Fruit fly (Drosophila melanogaster) whole organism, embryonic: ENCODE data around the gene fig.

Experiments
- Adf1 ChIP-seq: fragments of 200-800 bp; sonication (Bioruptor generic); IDR thresholded peaks from 2 replicates; pipeline ENCODE4 v1.3.6; 2022; ENCODE audit warnings: missing biosample characterization, missing genetic modification characterization
- BEAF-32 ChIP-seq: fragments of 200-800 bp; sonication (Bioruptor generic); optimal IDR thresholded peaks from 3 replicates; lab custom pipeline; 2017; ENCODE audit warnings: missing biosample characterization, missing genetic modification characterization, mild to moderate bottlenecking, moderate library complexity, missing genetic modification reagents
- Bteb2 ChIP-seq: fragments of 200-800 bp; sonication (Bioruptor generic); optimal IDR thresholded peaks from 2 replicates; lab custom pipeline; 2016; ENCODE audit warnings: missing biosample characterization, missing genetic modification characterization
- CG10147 ChIP-seq: fragments of 200-800 bp; sonication (Bioruptor generic); optimal IDR thresholded peaks from 2 replicates; lab custom pipeline; 2019; ENCODE audit warnings: missing biosample characterization, mild to moderate bottlenecking, missing genetic modification characterization, moderate library complexity
- CG10267 ChIP-seq: fragments of 200-800 bp; sonication (Bioruptor generic); optimal IDR thresholded peaks from 2 replicates; lab custom pipeline; 2018; ENCODE audit warnings: missing biosample characterization, mild to moderate bottlenecking, missing genetic modification characterization, moderate library complexity
- CG10654 ChIP-seq: fragments of 200-800 bp; sonication (Bioruptor generic); optimal IDR thresholded peaks from 2 replicates; lab custom pipeline; 2016; ENCODE audit warnings: missing biosample characterization, missing genetic modification characterization
- CG11085 ChIP-seq: fragments of 200-800 bp; sonication (Bioruptor generic); IDR thresholded peaks from 2 replicates; pipeline ENCODE4 v1.3.6; 2022; ENCODE audit warnings: missing biosample characterization, missing genetic modification characterization
- CG11504 ChIP-seq: fragments of 200-800 bp; sonication (Bioruptor generic); optimal IDR thresholded peaks from 3 replicates; lab custom pipeline; 2019; ENCODE audit warnings: missing biosample characterization, mild to moderate bottlenecking, missing genetic modification characterization, moderate library complexity
- CG12104 ChIP-seq: fragments of 200-800 bp; sonication (Bioruptor generic); optimal IDR thresholded peaks from 3 replicates; lab custom pipeline; 2016; ENCODE audit warnings: missing biosample characterization, missing genetic modification characterization
- CG12942 ChIP-seq: fragments of 200-800 bp; sonication (Bioruptor generic); optimal IDR thresholded peaks from 3 replicates; lab custom pipeline; 2016; ENCODE audit warnings: missing biosample characterization, missing genetic modification characterization
- CG13123 ChIP-seq: fragments of 200-800 bp; sonication (Bioruptor generic); optimal IDR thresholded peaks from 2 replicates; lab custom pipeline; 2016; ENCODE audit warnings: missing biosample characterization, missing genetic modification characterization
- CG1602 ChIP-seq: fragments of 200-800 bp; sonication (Bioruptor generic); optimal IDR thresholded peaks from 3 replicates; lab custom pipeline; 2016; ENCODE audit warnings: missing biosample characterization, missing genetic modification characterization
- CG2875 ChIP-seq: fragments of 200-800 bp; sonication (Bioruptor generic); optimal IDR thresholded peaks from 2 replicates; lab custom pipeline; 2017; ENCODE audit warnings: missing biosample characterization, mild to moderate bottlenecking, missing genetic modification characterization, missing genetic modification reagents
- CG30403 ChIP-seq: fragments of 200-800 bp; sonication (Bioruptor generic); optimal IDR thresholded peaks from 3 replicates; lab custom pipeline; 2016; ENCODE audit warnings: missing biosample characterization, missing genetic modification characterization
- CG3726 ChIP-seq: fragments of 200-800 bp; sonication (Bioruptor generic); IDR thresholded peaks from 3 replicates; pipeline ENCODE4, ENCODE4 v1.3.6; 2022; ENCODE audit warnings: missing biosample characterization, missing genetic modification characterization
- CG4360 ChIP-seq: fragments of 200-800 bp; sonication (Bioruptor generic); IDR thresholded peaks from 2 replicates; pipeline ENCODE4 v1.3.6; 2022; ENCODE audit warnings: missing biosample characterization, missing genetic modification characterization
- CG4617 ChIP-seq: fragments of 200-800 bp; sonication (Bioruptor generic); optimal IDR thresholded peaks from 3 replicates; lab custom pipeline; 2016; ENCODE audit warnings: missing biosample characterization, missing genetic modification characterization, borderline replicate concordance
- CG7556 ChIP-seq: fragments of 200-800 bp; sonication (Bioruptor generic); optimal IDR thresholded peaks from 2 replicates; lab custom pipeline; 2017; ENCODE audit warnings: missing biosample characterization, mild to moderate bottlenecking, missing genetic modification characterization
- CG7839 ChIP-seq: fragments of 200-800 bp; sonication (Bioruptor generic); optimal IDR thresholded peaks from 3 replicates; lab custom pipeline; 2018; ENCODE audit warnings: missing biosample characterization, mild to moderate bottlenecking, missing genetic modification characterization, moderate library complexity
- Dip3 ChIP-seq: fragments of 200-800 bp; sonication (Bioruptor generic); optimal IDR thresholded peaks from 3 replicates; lab custom pipeline; 2016; ENCODE audit warnings: missing biosample characterization, missing genetic modification characterization
- Doc2 ChIP-seq: fragments of 200-800 bp; sonication (Bioruptor generic); IDR thresholded peaks from 2 replicates; pipeline ENCODE4 v1.3.6; 2022; ENCODE audit warnings: missing biosample characterization, missing genetic modification characterization
- E2f1 ChIP-seq: fragments of 200-800 bp; sonication (Bioruptor generic); IDR thresholded peaks from 2 replicates; pipeline ENCODE4 v1.3.6; 2022; ENCODE audit warnings: missing biosample characterization, missing genetic modification characterization
- Gsc ChIP-seq: fragments of 200-800 bp; sonication (Bioruptor generic); IDR thresholded peaks from 2 replicates; pipeline ENCODE4 v1.3.6; 2022; ENCODE audit warnings: missing biosample characterization, missing genetic modification characterization
- Jarid2 ChIP-seq: fragments of 200-800 bp; sonication (Bioruptor generic); optimal IDR thresholded peaks from 3 replicates; lab custom pipeline; 2017; ENCODE audit warnings: mild to moderate bottlenecking, missing biosample characterization, missing genetic modification reagents, missing genetic modification characterization
- Lhr ChIP-seq: fragments of 200-800 bp; sonication (Bioruptor generic); optimal IDR thresholded peaks from 3 replicates; lab custom pipeline; 2017; ENCODE audit warnings: mild to moderate bottlenecking, missing biosample characterization, missing genetic modification reagents, missing genetic modification characterization
- MESR4 ChIP-seq: fragments of 200-800 bp; sonication (Bioruptor generic); optimal IDR thresholded peaks from 2 replicates; lab custom pipeline; 2018; ENCODE audit warnings: missing biosample characterization, mild to moderate bottlenecking, missing genetic modification characterization, moderate library complexity
- Meics ChIP-seq: fragments of 200-800 bp; sonication (Bioruptor generic); optimal IDR thresholded peaks from 2 replicates; lab custom pipeline; 2017; ENCODE audit warnings: missing biosample characterization, mild to moderate bottlenecking, missing genetic modification characterization
- NFAT ChIP-seq: fragments of 200-800 bp; sonication (Bioruptor generic); IDR thresholded peaks from 2 replicates; pipeline ENCODE4 v1.3.6; 2022; ENCODE audit warnings: missing biosample characterization, missing genetic modification characterization
- Poxn ChIP-seq: fragments of 200-800 bp; sonication (Bioruptor generic); IDR thresholded peaks from 2 replicates; pipeline ENCODE4 v1.3.6; 2022; ENCODE audit warnings: missing biosample characterization, missing genetic modification characterization
- Sin3A ChIP-seq: fragments of >200 bp; optimal IDR thresholded peaks from 2 replicates; lab custom pipeline; 2018
- ab ChIP-seq: fragments of 200-800 bp; sonication (Bioruptor generic); optimal IDR thresholded peaks from 2 replicates; lab custom pipeline; 2016; ENCODE audit warnings: missing biosample characterization, missing genetic modification characterization
- al ChIP-seq: fragments of 200-800 bp; sonication (Bioruptor generic); IDR thresholded peaks from 2 replicates; pipeline ENCODE4 v1.3.6; 2022; ENCODE audit warnings: missing biosample characterization, missing genetic modification characterization
- ap ChIP-seq: fragments of 200-800 bp; sonication (Bioruptor generic); IDR thresholded peaks from 2 replicates; pipeline ENCODE4 v1.3.6; 2022; ENCODE audit warnings: missing biosample characterization, missing genetic modification characterization
- cas ChIP-seq: fragments of 200-800 bp; sonication (Bioruptor generic); IDR thresholded peaks from 2 replicates; pipeline ENCODE4 v1.3.6; 2022; ENCODE audit warnings: missing biosample characterization, missing genetic modification characterization
- cg ChIP-seq: fragments of 200-800 bp; sonication (Bioruptor generic); optimal IDR thresholded peaks from 3 replicates; lab custom pipeline; 2019; ENCODE audit warnings: missing biosample characterization, mild to moderate bottlenecking, missing genetic modification characterization, moderate library complexity
- emc ChIP-seq: fragments of 200-800 bp; sonication (Bioruptor generic); optimal IDR thresholded peaks from 2 replicates; lab custom pipeline; 2016; ENCODE audit warnings: missing biosample characterization, missing genetic modification characterization
- ems ChIP-seq: fragments of 200-800 bp; sonication (Bioruptor generic); optimal IDR thresholded peaks from 3 replicates; lab custom pipeline; 2016; ENCODE audit warnings: missing biosample characterization, missing genetic modification characterization
- fd102C ChIP-seq: fragments of 200-800 bp; sonication (Bioruptor generic); optimal IDR thresholded peaks from 2 replicates; lab custom pipeline; 2018; ENCODE audit warnings: missing biosample characterization, mild to moderate bottlenecking, missing genetic modification characterization, moderate library complexity
- ftz-f1 ChIP-seq: fragments of 200-800 bp; sonication (Bioruptor generic); optimal IDR thresholded peaks from 2 replicates; lab custom pipeline; 2016; ENCODE audit warnings: missing biosample characterization, missing genetic modification characterization
- gem ChIP-seq: fragments of 200-800 bp; sonication (Bioruptor generic); optimal IDR thresholded peaks from 2 replicates; lab custom pipeline; 2019; ENCODE audit warnings: missing biosample characterization, mild to moderate bottlenecking, missing genetic modification characterization, moderate library complexity
- ind ChIP-seq: fragments of 200-800 bp; sonication (Bioruptor generic); optimal IDR thresholded peaks from 3 replicates; lab custom pipeline; 2016; ENCODE audit warnings: missing biosample characterization, missing genetic modification characterization
- kah ChIP-seq: fragments of 200-800 bp; sonication (Bioruptor generic); optimal IDR thresholded peaks from 2 replicates; lab custom pipeline; 2018; ENCODE audit warnings: missing biosample characterization, mild to moderate bottlenecking, missing genetic modification characterization
- onecut ChIP-seq: fragments of 200-800 bp; sonication (Bioruptor generic); IDR thresholded peaks from 2 replicates; pipeline ENCODE4 v1.3.6; 2022; ENCODE audit warnings: missing biosample characterization, missing genetic modification characterization
- otp ChIP-seq: fragments of 200-800 bp; sonication (Bioruptor generic); IDR thresholded peaks from 3 replicates; pipeline ENCODE4, ENCODE4 v1.3.6; 2022; ENCODE audit warnings: missing biosample characterization, missing genetic modification characterization
- pfk ChIP-seq: fragments of 200-800 bp; sonication (Bioruptor generic); optimal IDR thresholded peaks from 2 replicates; lab custom pipeline; 2018; ENCODE audit warnings: missing biosample characterization, mild to moderate bottlenecking, missing genetic modification characterization, moderate library complexity
- shn ChIP-seq: fragments of 200-800 bp; sonication (Bioruptor generic); optimal IDR thresholded peaks from 3 replicates; lab custom pipeline; 2016; ENCODE audit warnings: missing biosample characterization, missing genetic modification characterization
- sim ChIP-seq: fragments of 200-800 bp; sonication (Bioruptor generic); IDR thresholded peaks from 2 replicates; pipeline ENCODE4 v1.3.6; 2022; ENCODE audit warnings: missing biosample characterization, missing genetic modification characterization
- so ChIP-seq: fragments of 200-800 bp; sonication (Bioruptor generic); IDR thresholded peaks from 3 replicates; pipeline ENCODE4 v1.3.6; 2022; ENCODE audit warnings: missing biosample characterization, missing genetic modification characterization
- tin ChIP-seq: fragments of 200-800 bp; sonication (Bioruptor generic); optimal IDR thresholded peaks from 3 replicates; lab custom pipeline; 2016; ENCODE audit warnings: missing biosample characterization, missing genetic modification characterization
- tio ChIP-seq: fragments of 200-800 bp; sonication (Bioruptor generic); optimal IDR thresholded peaks from 2 replicates; lab custom pipeline; 2017; ENCODE audit warnings: missing biosample characterization, missing genetic modification characterization, inconsistent platforms
- wor ChIP-seq: fragments of 200-800 bp; sonication (Bioruptor generic); IDR thresholded peaks from 2 replicates; pipeline ENCODE4 v1.3.6; 2022; ENCODE audit warnings: missing biosample characterization, missing genetic modification characterization

fig gene

dm6 chr3R:29740078-29740477 lies 40.2 kb downstream of the fig start (continued):
- TF ChIP-seq fd102C (GFP tag; lab: Kevin White, UChicago), result no peak
- TF ChIP-seq CG10654 (GFP tag; lab: Kevin White, UChicago), result no peak

dm6 chr3R:29737891-29738290 lies 42.4 kb downstream of the fig start, which contains the start of gene Gnpnat:
Gene Gnpnat, plus strand, starts transcription at chr3R:29738275.
- TF ChIP-seq pfk (GFP tag; lab: Kevin White, UChicago) (no peak), onecut (GFP tag; lab: Robert Waterston, UW) (peak; percentile 58), CG13123 (GFP tag; lab: Kevin White, UChicago) (no peak), Doc2 (GFP tag; lab: Robert Waterston, UW) (no peak), ab (GFP tag; lab: Kevin White, UChicago) (no peak), sim (GFP tag; lab: Robert Waterston, UW) (no peak), CG4360 (GFP tag; lab: Robert Waterston, UW) (no peak), al (no peak), gem (tag; lab: Kevin White, UChicago) (peak; percentile 83), Jarid2 (GFP tag; lab: Kevin White, UChicago) (peak; percentile 14), CG11504 (no peak), so (GFP tag; lab: Robert Waterston, UW) (no peak), Sin3A (no peak), wor (GFP tag; lab: Robert Waterston, UW) (no peak), BEAF-32 (GFP tag; lab: Kevin White, UChicago) (no peak), CG10147 (GFP tag; lab: Kevin White, UChicago) (peak; percentile 41), emc (no peak), CG2875 (GFP tag; lab: Kevin White, UChicago) (peak; percentile 35), kah (GFP tag; lab: Kevin White, UChicago) (no peak), otp (GFP tag; lab: Robert Waterston, UW) (no peak), CG3726 (GFP tag; lab: Robert Waterston, UW) (no peak), ap (GFP tag; lab: Robert Waterston, UW) (no peak), CG30403 (GFP tag; lab: Kevin White, UChicago) (peak; percentile 64), CG12942 (GFP tag; lab: Kevin White, UChicago) (peak; percentile 4), tin (GFP tag; lab: Kevin White, UChicago) (peak; percentile 19), CG1602 (peak; percentile 32), ems (no peak), cg (GFP tag; lab: Kevin White, UChicago) (no peak), Adf1 (GFP tag; lab: Robert Waterston, UW) (no peak), NFAT (GFP tag; lab: Robert Waterston, UW) (no peak), MESR4 (no peak), Lhr (GFP tag; lab: Kevin White, UChicago) (no peak), CG12104 (GFP tag; lab: Kevin White, UChicago) (no peak), shn (no peak), ind (peak; percentile 57), CG11085 (GFP tag; lab: Robert Waterston, UW) (no peak), CG7839 (tag; lab: Kevin White, UChicago) (peak; percentile 69), Dip3 (GFP tag; lab: Kevin White, UChicago) (no peak), CG7556 (GFP tag; lab: Kevin White, UChicago) (peak; percentile 66), Bteb2 (no peak), Meics (GFP tag; lab: Kevin White, UChicago) (peak; percentile 73), cas (GFP tag; lab: Robert Waterston, UW) (no peak), CG10267 (tag; lab: Kevin White, UChicago) (peak; percentile 46), CG4617 (no peak), ftz-f1 (GFP tag; lab: Kevin White, UChicago) (no peak), tio (GFP tag; lab: Kevin White, UChicago) (no peak), Poxn (GFP tag; lab: Robert Waterston, UW) (no peak), Gsc (GFP tag; lab: Robert Waterston, UW) (no peak), E2f1 (GFP tag; lab: Robert Waterston, UW) (no peak)
